Fruit fly (Drosophila melanogaster) whole organism, embryonic: Measurements from ENCODE around the gene FipoQ.

Experiments used
- CG15073 ChIP-seq: fragments of 200-800 bp; sonication (Bioruptor generic); optimal IDR thresholded peaks from 2 replicates; lab custom pipeline; 2016; ENCODE audit warnings: missing biosample characterization, missing genetic modification characterization
- CG17186 ChIP-seq: fragments of 200-800 bp; sonication (Bioruptor generic); optimal IDR thresholded peaks from 3 replicates; lab custom pipeline; 2017; ENCODE audit warnings: missing biosample characterization, missing genetic modification reagents, missing genetic modification characterization

DNA sequence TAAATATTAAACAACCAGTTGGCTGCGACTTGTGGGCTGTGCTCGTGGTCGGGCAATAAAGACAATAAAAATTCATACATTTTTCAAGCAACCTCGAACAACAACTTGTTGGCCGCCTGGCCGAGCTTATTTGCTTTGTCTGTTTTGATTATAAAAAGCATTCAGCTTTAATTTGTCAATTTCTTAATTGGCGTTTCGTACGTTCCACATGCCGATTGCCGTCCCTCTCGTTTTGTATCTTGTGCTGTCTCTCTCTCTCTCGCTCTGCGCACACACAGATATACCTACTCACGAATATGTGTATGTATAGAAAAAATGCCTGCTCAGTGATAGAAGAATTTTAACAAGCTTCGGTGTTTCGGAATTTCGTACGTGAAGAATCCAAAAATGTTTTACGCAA lies 25.6 kb downstream of the FipoQ start:
- TF ChIP-seq CG15073 (GFP tag; lab: Kevin White, UChicago) (no peak), CG17186 (GFP tag; lab: Kevin White, UChicago) (no peak)
